Fruit fly (Drosophila melanogaster) whole organism, prepupa: Measurements from ENCODE around the gene Cpr65Ax1.

Source experiments
- Blimp-1 ChIP-seq: fragments of 200-800 bp; sonication (Bioruptor generic); optimal IDR thresholded peaks from 3 replicates; lab custom pipeline; 2017; ENCODE audit warnings: missing biosample characterization, missing genetic modification characterization, mild to moderate bottlenecking, moderate library complexity, missing genetic modification reagents
- CG10631 ChIP-seq: fragments of 200-800 bp; sonication (Bioruptor generic); optimal IDR thresholded peaks from 2 replicates; lab custom pipeline; 2016; ENCODE audit warnings: missing biosample characterization, missing genetic modification characterization
- CG10669 ChIP-seq: fragments of 200-800 bp; sonication (Bioruptor generic); optimal IDR thresholded peaks from 3 replicates; lab custom pipeline; 2018; ENCODE audit warnings: missing biosample characterization, mild to moderate bottlenecking, missing genetic modification characterization, moderate library complexity
- CG11294 ChIP-seq: fragments of 200-800 bp; sonication (Bioruptor generic); IDR thresholded peaks from 2 replicates; pipeline ENCODE4 v1.3.6; 2022; ENCODE audit warnings: missing biosample characterization, missing genetic modification characterization
- CG11902 ChIP-seq: fragments of 200-800 bp; sonication (Bioruptor generic); optimal IDR thresholded peaks from 3 replicates; lab custom pipeline; 2016; ENCODE audit warnings: missing biosample characterization, missing genetic modification characterization
- CG3919 ChIP-seq: fragments of 200-800 bp; sonication (Bioruptor generic); optimal IDR thresholded peaks from 3 replicates; lab custom pipeline; 2016; ENCODE audit warnings: missing biosample characterization, missing genetic modification characterization
- CG4318 ChIP-seq: fragments of 200-800 bp; sonication (Bioruptor generic); optimal IDR thresholded peaks from 3 replicates; lab custom pipeline; 2017; ENCODE audit warnings: missing biosample characterization, mild to moderate bottlenecking, missing genetic modification characterization
- CG6792 ChIP-seq: fragments of 200-800 bp; sonication (Bioruptor generic); optimal IDR thresholded peaks from 3 replicates; lab custom pipeline; 2016; ENCODE audit warnings: missing biosample characterization, missing genetic modification characterization
- CG6854 ChIP-seq: fragments of 200-800 bp; sonication (Bioruptor generic); optimal IDR thresholded peaks from 2 replicates; lab custom pipeline; 2017; ENCODE audit warnings: missing biosample characterization, mild to moderate bottlenecking, missing genetic modification characterization
- CG7368 ChIP-seq: fragments of 200-800 bp; sonication (Bioruptor generic); optimal IDR thresholded peaks from 3 replicates; lab custom pipeline; 2016; ENCODE audit warnings: missing biosample characterization, missing genetic modification characterization
- CG8119 ChIP-seq: fragments of 200-800 bp; sonication (Bioruptor generic); IDR thresholded peaks from 3 replicates; pipeline ENCODE4 v1.3.6; 2022; ENCODE audit warnings: missing biosample characterization, missing genetic modification characterization
- CG8319 ChIP-seq: fragments of 200-800 bp; sonication (Bioruptor generic); optimal IDR thresholded peaks from 3 replicates; lab custom pipeline; 2016; ENCODE audit warnings: missing biosample characterization, missing genetic modification characterization
- CG8632 ChIP-seq: fragments of 200-800 bp; sonication (Bioruptor generic); optimal IDR thresholded peaks from 3 replicates; lab custom pipeline; 2016; ENCODE audit warnings: missing biosample characterization, missing genetic modification characterization
- CG9139 ChIP-seq: fragments of 200-800 bp; sonication (Bioruptor generic); optimal IDR thresholded peaks from 3 replicates; lab custom pipeline; 2017; ENCODE audit warnings: missing biosample characterization, mild to moderate bottlenecking, missing genetic modification characterization
- Eip75B ChIP-seq: fragments of 200-800 bp; sonication (Bioruptor generic); optimal IDR thresholded peaks from 3 replicates; lab custom pipeline; 2016; ENCODE audit warnings: missing biosample characterization, missing genetic modification characterization
- Eip93F ChIP-seq: fragments of 200-800 bp; sonication (Bioruptor generic); optimal IDR thresholded peaks from 2 replicates; lab custom pipeline; 2016; ENCODE audit warnings: missing biosample characterization, mild to moderate bottlenecking, missing genetic modification characterization
- Ets21C ChIP-seq: fragments of 200-800 bp; sonication (Bioruptor generic); optimal IDR thresholded peaks from 3 replicates; lab custom pipeline; 2016; ENCODE audit warnings: missing biosample characterization, missing genetic modification characterization
- Ets96B ChIP-seq: fragments of 200-800 bp; optimal IDR thresholded peaks from 2 replicates; lab custom pipeline; 2019; ENCODE audit warnings: missing biosample characterization, mild to moderate bottlenecking, missing genetic modification characterization, moderate library complexity
- Hr4 ChIP-seq: fragments of 200-800 bp; sonication (Bioruptor generic); optimal IDR thresholded peaks from 3 replicates; lab custom pipeline; 2016; ENCODE audit warnings: missing biosample characterization, missing genetic modification characterization
- Lpt ChIP-seq: fragments of 200-800 bp; sonication (Bioruptor generic); optimal IDR thresholded peaks from 3 replicates; lab custom pipeline; 2016; ENCODE audit warnings: missing biosample characterization, missing genetic modification characterization
- Smox ChIP-seq: fragments of 200-800 bp; sonication (Bioruptor generic); optimal IDR thresholded peaks from 3 replicates; lab custom pipeline; 2016; ENCODE audit warnings: missing biosample characterization, missing genetic modification characterization
- Sox102F ChIP-seq: fragments of 200-800 bp; sonication (Bioruptor generic); optimal IDR thresholded peaks from 2 replicates; lab custom pipeline; 2016; ENCODE audit warnings: missing biosample characterization, mild to moderate bottlenecking, missing genetic modification characterization
- Sox14 ChIP-seq: fragments of 200-800 bp; sonication (Bioruptor generic); optimal IDR thresholded peaks from 3 replicates; lab custom pipeline; 2016; ENCODE audit warnings: missing biosample characterization, missing genetic modification characterization
- Sox15 ChIP-seq: fragments of 200-800 bp; sonication (Bioruptor generic); optimal IDR thresholded peaks from 3 replicates; lab custom pipeline; 2016; ENCODE audit warnings: missing biosample characterization, missing genetic modification characterization
- acj6 ChIP-seq: fragments of 200-800 bp; sonication (Bioruptor generic); optimal IDR thresholded peaks from 3 replicates; lab custom pipeline; 2016; ENCODE audit warnings: missing biosample characterization, missing genetic modification characterization
- cyc ChIP-seq: fragments of 200-800 bp; sonication (Bioruptor generic); optimal IDR thresholded peaks from 3 replicates; lab custom pipeline; 2016; ENCODE audit warnings: missing biosample characterization, missing genetic modification characterization
- esn ChIP-seq: fragments of 200-800 bp; sonication (Bioruptor generic); optimal IDR thresholded peaks from 2 replicates; lab custom pipeline; 2016; ENCODE audit warnings: missing biosample characterization, mild to moderate bottlenecking, missing genetic modification characterization, moderate library complexity
- fd59A ChIP-seq: fragments of 200-800 bp; sonication (Bioruptor generic); optimal IDR thresholded peaks from 2 replicates; lab custom pipeline; 2017; ENCODE audit warnings: missing biosample characterization, mild to moderate bottlenecking, missing genetic modification characterization, missing genetic modification reagents
- fd85E ChIP-seq: fragments of 200-800 bp; sonication (Bioruptor generic); optimal IDR thresholded peaks from 3 replicates; lab custom pipeline; 2016; ENCODE audit warnings: missing biosample characterization, missing genetic modification characterization
- fkh ChIP-seq: fragments of 200-800 bp; sonication (Bioruptor generic); optimal IDR thresholded peaks from 3 replicates; lab custom pipeline; 2017; ENCODE audit warnings: missing biosample characterization, mild to moderate bottlenecking, missing genetic modification characterization, moderate library complexity
- spab ChIP-seq: fragments of 200-800 bp; sonication (Bioruptor generic); optimal IDR thresholded peaks from 2 replicates; lab custom pipeline; 2017; ENCODE audit warnings: missing biosample characterization, mild to moderate bottlenecking, missing genetic modification characterization, missing genetic modification reagents
- ss ChIP-seq, 2 experiments: fragments of 200-800 bp; sonication (Bioruptor generic); optimal IDR thresholded peaks; 2 replicates in 1 of 2; 3 replicates in 1 of 2; lab custom pipeline; 2017 to 2018; ENCODE audit warnings: mild to moderate bottlenecking in 2 of 2, missing biosample characterization in 2 of 2, missing genetic modification characterization in 2 of 2, moderate library complexity in 1 of 2
- svp ChIP-seq: fragments of 200-800 bp; sonication (Bioruptor generic); peaks from one replicate; lab custom pipeline; 2016; ENCODE audit warnings: missing biosample characterization, missing genetic modification characterization
- topi ChIP-seq: fragments of 200-800 bp; sonication (Bioruptor generic); optimal IDR thresholded peaks from 3 replicates; lab custom pipeline; 2016; ENCODE audit warnings: missing biosample characterization, missing genetic modification characterization

Gene Cpr65Ax1

dm6 chr3L:6135174-6135573 lies 12.6 kb downstream of the Cpr65Ax1 start, which contains the start of gene Lcp65Ag1:
Lcp65Ag1 (minus strand) TSS chr3L:6135274.
- TF ChIP-seq CG7368 (GFP tag; lab: Kevin White, UChicago) (no peak), Sox14 (GFP tag; lab: Kevin White, UChicago) (no peak), Eip75B (no peak), CG6792 (GFP tag; lab: Kevin White, UChicago) (no peak), CG8119 (GFP tag; lab: Robert Waterston, UW) (no peak), fkh (GFP tag; lab: Kevin White, UChicago) (no peak), CG9139 (GFP tag; lab: Kevin White, UChicago) (no peak), CG10631 (no peak), fd85E (GFP tag; lab: Kevin White, UChicago) (no peak), CG6854 (GFP tag; lab: Kevin White, UChicago) (no peak)
- TF ChIP-seq, all 60 proteins: peak for 0

- TF ChIP-seq spab (GFP tag; lab: Kevin White, UChicago) (no peak), topi (GFP tag; lab: Kevin White, UChicago) (no peak), Eip75B (no peak), CG3919 (GFP tag; lab: Kevin White, UChicago) (no peak), acj6 (no peak), svp (GFP tag; lab: Kevin White, UChicago) (no peak), Ets21C (no peak), ss (GFP tag; optimal IDR thresholded peaks at IDR 0.05; lab: Kevin White, UChicago) (no peak), Sox15 (no peak), Eip93F (GFP tag; lab: Kevin White, UChicago) (no peak), fd85E (GFP tag; lab: Kevin White, UChicago) (no peak)
These were observed 14.2 kb downstream of the Cpr65Ax1 start, which contains the start of gene Lcp65Ag2 for dm6 chr3L:6133546-6133945. Lcp65Ag2 (minus strand) TSS chr3L:6133593.

dm6 chr3L:6132009-6132408 lies 15.8 kb downstream of the Cpr65Ax1 start, which contains the start of gene Cpr65Au:
Cpr65Au (minus strand) TSS chr3L:6132109.
- TF ChIP-seq Ets96B, result no peak
- TF ChIP-seq CG3919 (GFP tag; lab: Kevin White, UChicago), result no peak
- no peak for TF ChIP-seq esn (GFP tag; lab: Kevin White, UChicago)
- TF ChIP-seq CG10669 (GFP tag; lab: Kevin White, UChicago), result no peak
- no peak for TF ChIP-seq Blimp-1
- no peak for TF ChIP-seq CG11902

- TF ChIP-seq CG11294 (GFP tag; lab: Robert Waterston, UW) (no peak), CG8319 (no peak), CG8119 (GFP tag; lab: Robert Waterston, UW) (no peak), fd85E (GFP tag; lab: Kevin White, UChicago) (no peak), Lpt (GFP tag; lab: Kevin White, UChicago) (no peak), Sox14 (GFP tag; lab: Kevin White, UChicago) (no peak), spab (GFP tag; lab: Kevin White, UChicago) (no peak), Hr4 (GFP tag; lab: Kevin White, UChicago) (no peak), esn (GFP tag; lab: Kevin White, UChicago) (no peak), CG10631 (no peak), fd59A (GFP tag; lab: Kevin White, UChicago) (no peak), cyc (GFP tag; lab: Kevin White, UChicago) (no peak), Smox (GFP tag; lab: Kevin White, UChicago) (no peak), CG6854 (GFP tag; lab: Kevin White, UChicago) (no peak), CG8632 (GFP tag; lab: Kevin White, UChicago) (no peak), CG4318 (GFP tag; lab: Kevin White, UChicago) (no peak), Sox102F (GFP tag; lab: Kevin White, UChicago) (no peak)
- TF ChIP-seq, all 60 proteins: peak for 0
These were observed 16.8 kb downstream of the Cpr65Ax1 start, which contains the start of gene Lcp65Ag3 for dm6 chr3L:6130944-6131343. Lcp65Ag3 (minus strand) TSS chr3L:6130989.
